ENCODE assay signal across 2 fruit fly cellular contexts in genomic region chr2L:14632799-14633198, dm6.
TF ChIP-seq lines count a peak whose summit lies in the region.

No protein-coding gene starts in this region.

TF ChIP-seq in whole organism, prepupa, 60 proteins besides CTCF, POLR2A, EP300 and RAD21:
- TF ChIP-seq CG3032 (tag; optimal IDR thresholded peaks at IDR 0.05; lab: Kevin White, UChicago), result no peak
- peak; percentile 41 for TF ChIP-seq dsx (GFP tag; optimal IDR thresholded peaks at IDR 0.05; lab: Kevin White, UChicago; ENCODE audit: poor library complexity, severe bottlenecking)

TF ChIP-seq in whole organism, pupa, 21 proteins besides CTCF, POLR2A, EP300 and RAD21:
- peak; percentile 55 for TF ChIP-seq EcR (GFP tag; optimal IDR thresholded peaks at IDR 0.05; lab: Kevin White, UChicago)
- TF ChIP-seq Ets98B (GFP tag; IDR thresholded peaks at IDR 0.05; lab: Robert Waterston, UW), result no peak
- TF ChIP-seq gl (tag; optimal IDR thresholded peaks at IDR 0.05; lab: Kevin White, UChicago), result no peak
- no peak for TF ChIP-seq CG15710 (tag; optimal IDR thresholded peaks at IDR 0.05; lab: Kevin White, UChicago)
- TF ChIP-seq Pif1B (GFP tag; optimal IDR thresholded peaks at IDR 0.05; lab: Kevin White, UChicago), result no peak
